Fruit fly (Drosophila melanogaster) whole organism, prepupa: ENCODE results near the gene CG15465.

Experiments used
- CG10669 ChIP-seq: fragments of 200-800 bp; sonication (Bioruptor generic); optimal IDR thresholded peaks from 3 replicates; lab custom pipeline; 2018; ENCODE audit warnings: missing biosample characterization, mild to moderate bottlenecking, missing genetic modification characterization, moderate library complexity
- CG1621 ChIP-seq: fragments of 200-800 bp; sonication (Bioruptor generic); optimal IDR thresholded peaks from 3 replicates; lab custom pipeline; 2018; ENCODE audit warnings: missing biosample characterization, mild to moderate bottlenecking, missing genetic modification characterization
- CG16779 ChIP-seq: fragments of 200-800 bp; sonication (Bioruptor generic); optimal IDR thresholded peaks from 3 replicates; lab custom pipeline; 2017; ENCODE audit warnings: missing biosample characterization, mild to moderate bottlenecking, missing genetic modification characterization
- CG8119 ChIP-seq: fragments of 200-800 bp; sonication (Bioruptor generic); IDR thresholded peaks from 3 replicates; pipeline ENCODE4 v1.3.6; 2022; ENCODE audit warnings: missing biosample characterization, missing genetic modification characterization
- CG8632 ChIP-seq: fragments of 200-800 bp; sonication (Bioruptor generic); optimal IDR thresholded peaks from 3 replicates; lab custom pipeline; 2016; ENCODE audit warnings: missing biosample characterization, missing genetic modification characterization
- Gug ChIP-seq: fragments of 200-800 bp; sonication (Bioruptor generic); IDR thresholded peaks from 2 replicates; pipeline ENCODE4 v1.3.6; 2022; ENCODE audit warnings: missing biosample characterization, missing genetic modification characterization
- Hr39 ChIP-seq: fragments of 200-800 bp; sonication (Bioruptor generic); optimal IDR thresholded peaks from 2 replicates; lab custom pipeline; 2016; ENCODE audit warnings: missing biosample characterization, missing genetic modification characterization
- lz ChIP-seq: fragments of 200-800 bp; sonication (Bioruptor generic); optimal IDR thresholded peaks from 3 replicates; lab custom pipeline; 2016; ENCODE audit warnings: missing biosample characterization, missing genetic modification characterization
- spab ChIP-seq: fragments of 200-800 bp; sonication (Bioruptor generic); optimal IDR thresholded peaks from 2 replicates; lab custom pipeline; 2017; ENCODE audit warnings: missing biosample characterization, mild to moderate bottlenecking, missing genetic modification characterization, missing genetic modification reagents
- ss ChIP-seq, 2 experiments: fragments of 200-800 bp; sonication (Bioruptor generic); optimal IDR thresholded peaks; 2 replicates in 1 of 2; 3 replicates in 1 of 2; lab custom pipeline; 2017 to 2018; ENCODE audit warnings: mild to moderate bottlenecking in 2 of 2, missing biosample characterization in 2 of 2, missing genetic modification characterization in 2 of 2, moderate library complexity in 1 of 2
- vri ChIP-seq: fragments of 200-800 bp; sonication (Bioruptor generic); optimal IDR thresholded peaks from 3 replicates; lab custom pipeline; 2016; ENCODE audit warnings: missing biosample characterization, mild to moderate bottlenecking, missing genetic modification characterization

DNA sequence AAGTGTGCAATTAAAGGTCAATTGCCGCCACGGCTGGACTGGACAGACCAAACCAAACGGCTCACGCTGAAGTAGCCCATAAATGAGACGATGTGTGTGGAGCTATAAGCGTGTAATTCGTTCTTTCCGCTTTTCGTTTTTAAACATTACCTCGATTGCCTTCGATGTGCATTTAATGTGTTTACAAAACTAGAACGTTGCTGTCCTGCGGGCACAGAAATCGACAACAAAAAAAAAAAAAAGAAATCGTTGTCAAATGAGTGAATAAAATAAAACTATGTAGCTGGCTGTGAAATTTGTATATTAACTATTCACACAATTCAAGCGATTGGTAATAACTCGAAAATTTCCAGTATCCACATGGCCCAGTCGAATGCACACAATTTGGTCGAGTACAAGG lies 46.0 kb downstream of the CG15465 start, which contains the start of gene Rpn13R:
- no peak for TF ChIP-seq spab (GFP tag; lab: Kevin White, UChicago)
- no peak for TF ChIP-seq CG1621 (tag; lab: Kevin White, UChicago)
- TF ChIP-seq Gug, result no peak
- no peak for TF ChIP-seq Hr39 (GFP tag; lab: Kevin White, UChicago)
- TF ChIP-seq vri (GFP tag; lab: Kevin White, UChicago), result no peak
- no peak for TF ChIP-seq CG8632 (GFP tag; lab: Kevin White, UChicago)
- TF ChIP-seq CG10669 (GFP tag; lab: Kevin White, UChicago), result no peak
- no peak for TF ChIP-seq ss (GFP tag; optimal IDR thresholded peaks at IDR 0.05; lab: Kevin White, UChicago)
- TF ChIP-seq lz (GFP tag; lab: Kevin White, UChicago), result no peak
- no peak for TF ChIP-seq CG16779 (tag; lab: Kevin White, UChicago)
- no peak for TF ChIP-seq CG8119 (GFP tag; lab: Robert Waterston, UW)
